Fruit fly (Drosophila melanogaster) whole organism, embryonic: ENCODE measurements around the gene CG9928.

Source experiments
- Bteb2 ChIP-seq: fragments of 200-800 bp; sonication (Bioruptor generic); optimal IDR thresholded peaks from 2 replicates; lab custom pipeline; 2016; ENCODE audit warnings: missing biosample characterization, missing genetic modification characterization
- CG10462 ChIP-seq: fragments of 200-800 bp; sonication (Bioruptor generic); optimal IDR thresholded peaks from 2 replicates; lab custom pipeline; 2016; ENCODE audit warnings: missing biosample characterization, missing genetic modification characterization
- Six4 ChIP-seq: fragments of 200-800 bp; sonication (Bioruptor generic); optimal IDR thresholded peaks from 2 replicates; lab custom pipeline; 2016; ENCODE audit warnings: missing biosample characterization, missing genetic modification characterization
- chm ChIP-seq: fragments of 200-800 bp; sonication (Bioruptor generic); IDR thresholded peaks from 2 replicates; pipeline ENCODE4 v1.3.6; 2022; ENCODE audit warnings: missing biosample characterization, missing genetic modification characterization

DNA sequence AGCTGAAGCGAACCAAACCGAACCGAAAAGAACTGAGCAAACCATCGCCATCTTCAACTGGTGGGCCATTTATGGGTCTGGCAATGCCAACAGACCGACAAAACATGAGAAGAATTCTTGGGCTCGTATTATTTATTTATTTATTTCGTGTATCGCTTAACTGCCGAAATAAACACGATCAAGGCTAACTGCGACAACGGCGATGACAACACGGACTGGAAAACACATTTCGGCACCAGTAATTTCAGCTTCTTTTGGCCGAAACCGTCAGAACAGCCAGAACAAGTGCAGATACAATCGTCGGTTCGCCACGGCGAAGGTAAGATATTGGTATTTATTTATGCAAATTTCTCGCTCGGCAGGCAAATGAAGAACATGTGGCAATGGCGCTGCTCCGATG lies 45.5 kb downstream of the CG9928 start:
- TF ChIP-seq chm (GFP tag; lab: Robert Waterston, UW) (no peak), Bteb2 (GFP tag; lab: Kevin White, UChicago) (no peak), CG10462 (GFP tag; lab: Kevin White, UChicago) (no peak), Six4 (GFP tag; lab: Kevin White, UChicago) (no peak)
